Fruit fly (Drosophila melanogaster) whole organism, embryonic: ENCODE results near the gene Noc2.

Experiments
- Bdp1 ChIP-seq: fragments of 200-800 bp; sonication (Bioruptor generic); optimal IDR thresholded peaks from 3 replicates; lab custom pipeline; 2016; ENCODE audit warnings: missing biosample characterization, missing genetic modification characterization
- CG12104 ChIP-seq: fragments of 200-800 bp; sonication (Bioruptor generic); optimal IDR thresholded peaks from 3 replicates; lab custom pipeline; 2016; ENCODE audit warnings: missing biosample characterization, missing genetic modification characterization
- CG13296 ChIP-seq: fragments of 200-800 bp; sonication (Bioruptor generic); optimal IDR thresholded peaks from 3 replicates; lab custom pipeline; 2018; ENCODE audit warnings: missing biosample characterization, mild to moderate bottlenecking, missing genetic modification characterization
- CG14014 ChIP-seq: fragments of 200-800 bp; sonication (Bioruptor generic); IDR thresholded peaks from 2 replicates; pipeline ENCODE4 v1.3.6; 2022; ENCODE audit warnings: missing biosample characterization, missing genetic modification characterization
- CG14441 ChIP-seq: fragments of 200-800 bp; sonication (Bioruptor generic); IDR thresholded peaks from 2 replicates; pipeline ENCODE4 v1.3.6; 2022; ENCODE audit warnings: missing biosample characterization, missing genetic modification characterization
- CG14860 ChIP-seq: fragments of 200-800 bp; sonication (Bioruptor generic); IDR thresholded peaks from 3 replicates; pipeline ENCODE4 v1.3.6; 2022; ENCODE audit warnings: missing biosample characterization, missing genetic modification characterization; ENCODE audit not compliant: partially characterized antibody
- CG15514 ChIP-seq: fragments of 200-800 bp; sonication (Bioruptor generic); optimal IDR thresholded peaks from 3 replicates; lab custom pipeline; 2017; ENCODE audit warnings: missing biosample characterization, missing genetic modification characterization, mild to moderate bottlenecking, moderate library complexity, missing genetic modification reagents
- CG1647 ChIP-seq: fragments of 200-800 bp; sonication (Bioruptor generic); optimal IDR thresholded peaks from 3 replicates; lab custom pipeline; 2016; ENCODE audit warnings: missing biosample characterization, missing genetic modification characterization
- CG16779 ChIP-seq: fragments of 200-800 bp; sonication (Bioruptor generic); IDR thresholded peaks from 2 replicates; pipeline ENCODE4 v1.3.6; 2022; ENCODE audit warnings: missing biosample characterization, missing genetic modification characterization
- CG17328 ChIP-seq: fragments of 200-800 bp; sonication (Bioruptor generic); IDR thresholded peaks from 2 replicates; pipeline ENCODE4 v1.3.6; 2022; ENCODE audit warnings: missing biosample characterization, missing genetic modification characterization
- CG17361 ChIP-seq: fragments of 200-800 bp; sonication (Bioruptor generic); IDR thresholded peaks from 3 replicates; pipeline ENCODE4 v1.3.6; 2022; ENCODE audit warnings: missing biosample characterization, missing genetic modification characterization
- CG18262 ChIP-seq: fragments of 200-800 bp; optimal IDR thresholded peaks from 3 replicates; lab custom pipeline; 2019; ENCODE audit warnings: missing biosample characterization, mild to moderate bottlenecking, missing genetic modification characterization, moderate library complexity
- CG1832 ChIP-seq: fragments of 200-800 bp; sonication (Bioruptor generic); optimal IDR thresholded peaks from 2 replicates; lab custom pipeline; 2017; ENCODE audit warnings: missing biosample characterization, mild to moderate bottlenecking, missing genetic modification characterization, inconsistent platforms
- CG31441 ChIP-seq: fragments of 200-800 bp; sonication (Bioruptor generic); IDR thresholded peaks from 2 replicates; pipeline ENCODE4 v1.3.6; 2022; ENCODE audit warnings: missing biosample characterization, missing genetic modification characterization
- CG34422 ChIP-seq: fragments of 200-800 bp; sonication (Bioruptor generic); IDR thresholded peaks from 3 replicates; pipeline ENCODE4 v1.3.6; 2022; ENCODE audit warnings: missing biosample characterization, missing genetic modification characterization
- CG4360 ChIP-seq: fragments of 200-800 bp; sonication (Bioruptor generic); IDR thresholded peaks from 2 replicates; pipeline ENCODE4 v1.3.6; 2022; ENCODE audit warnings: missing biosample characterization, missing genetic modification characterization
- CG4854 ChIP-seq: fragments of 200-800 bp; sonication (Bioruptor generic); optimal IDR thresholded peaks from 2 replicates; lab custom pipeline; 2016; ENCODE audit warnings: missing biosample characterization, missing genetic modification characterization, inconsistent platforms
- CG6254 ChIP-seq: fragments of 200-800 bp; sonication (Bioruptor generic); optimal IDR thresholded peaks from 3 replicates; lab custom pipeline; 2017; ENCODE audit warnings: mild to moderate bottlenecking, missing biosample characterization, missing genetic modification reagents, missing genetic modification characterization
- CG7963 ChIP-seq: fragments of 200-800 bp; sonication (Bioruptor generic); IDR thresholded peaks from 3 replicates; pipeline ENCODE4 v1.3.6; 2022; ENCODE audit warnings: missing biosample characterization, missing genetic modification characterization; ENCODE audit not compliant: partially characterized antibody
- CG8089 ChIP-seq: fragments of 200-800 bp; sonication (Bioruptor generic); optimal IDR thresholded peaks from 3 replicates; lab custom pipeline; 2016; ENCODE audit warnings: missing biosample characterization, missing genetic modification characterization
- CG8281 ChIP-seq: fragments of 200-800 bp; sonication (Bioruptor generic); optimal IDR thresholded peaks from 2 replicates; lab custom pipeline; 2018; ENCODE audit warnings: missing biosample characterization, mild to moderate bottlenecking, missing genetic modification characterization, moderate library complexity
- CG9817 ChIP-seq: fragments of 200-800 bp; sonication (Bioruptor generic); optimal IDR thresholded peaks from 2 replicates; lab custom pipeline; 2018; ENCODE audit warnings: missing biosample characterization, mild to moderate bottlenecking, missing genetic modification characterization, moderate library complexity
- CG9932 ChIP-seq: fragments of 200-800 bp; sonication (Bioruptor generic); IDR thresholded peaks from 2 replicates; pipeline ENCODE4 v1.3.6; 2022; ENCODE audit warnings: missing biosample characterization, missing genetic modification characterization
- CoRest ChIP-seq: fragments of 200-800 bp; sonication (Bioruptor generic); optimal IDR thresholded peaks from 3 replicates; lab custom pipeline; 2018; ENCODE audit warnings: missing biosample characterization, mild to moderate bottlenecking, missing genetic modification characterization, moderate library complexity
- Drgx ChIP-seq: fragments of 200-800 bp; sonication (Bioruptor generic); IDR thresholded peaks from 2 replicates; pipeline ENCODE4 v1.3.6; 2022; ENCODE audit warnings: missing biosample characterization, missing genetic modification characterization
- Elba2 ChIP-seq: fragments of 200-800 bp; sonication (Bioruptor generic); optimal IDR thresholded peaks from 3 replicates; lab custom pipeline; 2016; ENCODE audit warnings: missing biosample characterization, missing genetic modification characterization
- HHEX ChIP-seq: fragments of 200-800 bp; sonication (Bioruptor generic); optimal IDR thresholded peaks from 3 replicates; lab custom pipeline; 2017; ENCODE audit warnings: missing biosample characterization, mild to moderate bottlenecking, missing genetic modification characterization, missing genetic modification reagents
- Hmr ChIP-seq: fragments of 200-800 bp; sonication (Bioruptor generic); optimal IDR thresholded peaks from 3 replicates; lab custom pipeline; 2017; ENCODE audit warnings: mild to moderate bottlenecking, missing biosample characterization, missing genetic modification reagents, missing genetic modification characterization
- Mrtf ChIP-seq: fragments of 200-800 bp; sonication (Bioruptor generic); IDR thresholded peaks from 3 replicates; pipeline ENCODE4 v1.3.6; 2022; ENCODE audit warnings: missing biosample characterization, missing genetic modification characterization
- Oli ChIP-seq: fragments of 200-800 bp; sonication (Bioruptor generic); optimal IDR thresholded peaks from 2 replicates; lab custom pipeline; 2018; ENCODE audit warnings: missing biosample characterization, mild to moderate bottlenecking, missing genetic modification characterization, moderate library complexity
- Rfx ChIP-seq: fragments of 200-800 bp; sonication (Bioruptor generic); IDR thresholded peaks from 2 replicates; pipeline ENCODE4 v1.3.6; 2022; ENCODE audit warnings: missing biosample characterization, missing genetic modification characterization
- Sry-β ChIP-seq: fragments of 200-800 bp; sonication (Bioruptor generic); optimal IDR thresholded peaks from 2 replicates; lab custom pipeline; 2018; ENCODE audit warnings: missing biosample characterization, mild to moderate bottlenecking, missing genetic modification characterization, moderate library complexity
- Sry-δ ChIP-seq: fragments of 200-800 bp; sonication (Bioruptor generic); optimal IDR thresholded peaks from 2 replicates; lab custom pipeline; 2016; ENCODE audit warnings: missing biosample characterization, missing genetic modification characterization
- Xrp1 ChIP-seq: fragments of 200-800 bp; sonication (Bioruptor generic); IDR thresholded peaks from 2 replicates; pipeline ENCODE4 v1.3.6; 2022; ENCODE audit warnings: missing biosample characterization, missing genetic modification characterization
- ara ChIP-seq: fragments of 200-800 bp; sonication (Bioruptor generic); IDR thresholded peaks from 2 replicates; pipeline ENCODE4 v1.3.6; 2022; ENCODE audit warnings: missing biosample characterization, missing genetic modification characterization
- bab2 ChIP-seq: fragments of 200-800 bp; sonication (Bioruptor generic); optimal IDR thresholded peaks from 2 replicates; lab custom pipeline; 2016; ENCODE audit warnings: missing biosample characterization, missing genetic modification characterization
- bigmax ChIP-seq: fragments of 200-800 bp; sonication (Bioruptor generic); optimal IDR thresholded peaks from 2 replicates; lab custom pipeline; 2018; ENCODE audit warnings: missing biosample characterization, mild to moderate bottlenecking, missing genetic modification characterization
- cwo ChIP-seq: fragments of 200-800 bp; sonication (Bioruptor generic); optimal IDR thresholded peaks from 3 replicates; lab custom pipeline; 2017; ENCODE audit warnings: missing biosample characterization, missing genetic modification characterization, mild to moderate bottlenecking, moderate library complexity, missing genetic modification reagents
- dm ChIP-seq: fragments of 200-800 bp; sonication (Bioruptor generic); optimal IDR thresholded peaks from 3 replicates; lab custom pipeline; 2016; ENCODE audit warnings: missing biosample characterization, missing genetic modification characterization
- gro ChIP-seq: fragments of 200-800 bp; sonication (Bioruptor generic); optimal IDR thresholded peaks from 2 replicates; lab custom pipeline; 2016; ENCODE audit warnings: missing biosample characterization, missing genetic modification characterization
- ham ChIP-seq: fragments of 200-800 bp; sonication (Bioruptor generic); IDR thresholded peaks from 2 replicates; pipeline ENCODE4 v1.3.6; 2022; ENCODE audit warnings: missing biosample characterization, missing genetic modification characterization
- hkb ChIP-seq, 2 experiments: fragments of 200-800 bp in 1 of 2; fragments of >200 bp in 1 of 2; sonication (Bioruptor generic) in 1 of 2; IDR thresholded peaks in 1 of 2; optimal IDR thresholded peaks in 1 of 2; 2 replicates each; pipeline versions ENCODE4 v1.3.6 to Lab custom; 2017 to 2022; ENCODE audit warnings: missing biosample characterization in 1 of 2, missing genetic modification characterization in 1 of 2
- knrl ChIP-seq: fragments of 200-800 bp; sonication (Bioruptor generic); IDR thresholded peaks from 3 replicates; pipeline ENCODE4 v1.3.6; 2022; ENCODE audit warnings: missing biosample characterization, missing genetic modification characterization; ENCODE audit not compliant: partially characterized antibody
- ranshi ChIP-seq: fragments of 200-800 bp; sonication (Bioruptor generic); IDR thresholded peaks from 2 replicates; pipeline ENCODE4 v1.3.6; 2022; ENCODE audit warnings: missing biosample characterization, missing genetic modification characterization
- ro ChIP-seq: fragments of 200-800 bp; sonication (Bioruptor generic); IDR thresholded peaks from 2 replicates; pipeline ENCODE4 v1.3.6; 2022; ENCODE audit warnings: missing biosample characterization, missing genetic modification characterization
- sim ChIP-seq: fragments of 200-800 bp; sonication (Bioruptor generic); IDR thresholded peaks from 2 replicates; pipeline ENCODE4 v1.3.6; 2022; ENCODE audit warnings: missing biosample characterization, missing genetic modification characterization
- so ChIP-seq: fragments of 200-800 bp; sonication (Bioruptor generic); IDR thresholded peaks from 3 replicates; pipeline ENCODE4 v1.3.6; 2022; ENCODE audit warnings: missing biosample characterization, missing genetic modification characterization
- tna ChIP-seq: fragments of 200-800 bp; sonication (Bioruptor generic); IDR thresholded peaks from 2 replicates; pipeline ENCODE4 v1.3.6; 2022; ENCODE audit warnings: missing biosample characterization, missing genetic modification characterization; ENCODE audit not compliant: partially characterized antibody
- toy ChIP-seq: fragments of 200-800 bp; sonication (Bioruptor generic); IDR thresholded peaks from 2 replicates; pipeline ENCODE4 v1.3.6; 2022; ENCODE audit warnings: missing biosample characterization, missing genetic modification characterization
- zf30C ChIP-seq: fragments of 200-800 bp; sonication (Bioruptor generic); optimal IDR thresholded peaks from 3 replicates; lab custom pipeline; 2018; ENCODE audit warnings: missing biosample characterization, mild to moderate bottlenecking, missing genetic modification characterization

The Noc2 gene

DNA sequence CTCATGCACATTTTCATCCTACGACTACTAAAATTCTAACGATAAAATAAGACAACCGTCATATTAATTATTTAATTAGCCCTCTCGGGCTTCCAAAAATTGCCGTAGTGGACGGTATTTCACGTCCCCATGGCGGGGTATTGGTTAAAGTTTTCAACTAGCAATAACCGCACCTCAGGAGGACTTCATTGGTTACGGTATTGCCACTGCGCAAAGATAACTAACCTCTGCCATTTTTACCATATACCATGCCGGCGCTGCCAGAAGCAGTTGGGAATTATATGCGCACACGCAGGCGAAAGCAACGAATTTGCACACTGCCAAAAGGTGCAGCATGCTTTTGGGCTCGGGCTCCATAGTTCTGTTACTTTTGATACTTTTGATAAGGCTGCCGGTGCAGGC lies 51.5 kb downstream of the Noc2 start (continued):
- TF ChIP-seq CG17328 (GFP tag; lab: Robert Waterston, UW) (peak; percentile 57), hkb (optimal IDR thresholded peaks at IDR 0.05; lab: Kevin White, UChicago) (no peak), hkb (GFP tag; IDR thresholded peaks at IDR 0.05; lab: Robert Waterston, UW) (peak; percentile 43), CG16779 (GFP tag; lab: Robert Waterston, UW) (0 out of 2 replicates have a peak, but pooled peaks have one; percentile 26), CG4854 (GFP tag; lab: Kevin White, UChicago) (peak; percentile 48), CG4360 (GFP tag; lab: Robert Waterston, UW) (no peak), CG9932 (GFP tag; lab: Robert Waterston, UW) (0 out of 2 replicates have a peak, but pooled peaks have one; percentile 7), CG13296 (no peak), CG15514 (GFP tag; lab: Kevin White, UChicago) (peak; percentile 36), Xrp1 (GFP tag; lab: Robert Waterston, UW) (peak; percentile 52), Elba2 (GFP tag; lab: Kevin White, UChicago) (peak; percentile 37), Drgx (GFP tag; lab: Robert Waterston, UW) (no peak), CG31441 (GFP tag; lab: Robert Waterston, UW) (no peak), HHEX (peak; percentile 35), CG17361 (GFP tag; lab: Robert Waterston, UW) (peak; percentile 41; the same call in 1 of the 3 replicates), CG34422 (no peak), Sry-δ (GFP tag; lab: Kevin White, UChicago) (peak; percentile 17), CG1647 (GFP tag; lab: Kevin White, UChicago) (peak; percentile 54), bab2 (GFP tag; lab: Kevin White, UChicago) (peak; percentile 26), Mrtf (GFP tag; lab: Robert Waterston, UW) (no peak), Sry-β (GFP tag; lab: Kevin White, UChicago) (no peak), CG1832 (GFP tag; lab: Kevin White, UChicago) (no peak), Bdp1 (GFP tag; lab: Kevin White, UChicago) (no peak), ara (GFP tag; lab: Robert Waterston, UW) (peak; percentile 69; the same call in 1 of the 2 replicates), toy (GFP tag; lab: Robert Waterston, UW) (0 out of 2 replicates have a peak, but pooled peaks have one; percentile 11), tna (GFP tag; lab: Robert Waterston, UW) (0 out of 2 replicates have a peak, but pooled peaks have one; percentile 45), sim (GFP tag; lab: Robert Waterston, UW) (no peak), ham (GFP tag; lab: Robert Waterston, UW) (no peak), bigmax (GFP tag; lab: Kevin White, UChicago) (peak; percentile 63), knrl (peak; percentile 65; the same call in 2 of the 3 replicates), CG8281 (tag; lab: Kevin White, UChicago) (no peak), ro (0 out of 2 replicates have a peak, but pooled peaks have one; percentile 25), Oli (tag; lab: Kevin White, UChicago) (no peak), zf30C (GFP tag; lab: Kevin White, UChicago) (no peak), CoRest (tag; lab: Kevin White, UChicago) (no peak), so (GFP tag; lab: Robert Waterston, UW) (0 out of 3 replicates have a peak, but pooled peaks have one; percentile 33), cwo (GFP tag; lab: Kevin White, UChicago) (no peak), CG14441 (GFP tag; lab: Robert Waterston, UW) (0 out of 2 replicates have a peak, but pooled peaks have one; percentile 13), CG6254 (GFP tag; lab: Kevin White, UChicago) (no peak), CG9817 (tag; lab: Kevin White, UChicago) (peak; percentile 8), CG7963 (GFP tag; lab: Robert Waterston, UW) (peak; percentile 49; the same call in 1 of the 3 replicates), CG8089 (GFP tag; lab: Kevin White, UChicago) (peak; percentile 9), Hmr (GFP tag; lab: Kevin White, UChicago) (peak; percentile 20), Rfx (GFP tag; lab: Robert Waterston, UW) (peak; percentile 42; the same call in 1 of the 2 replicates), gro (GFP tag; lab: Kevin White, UChicago) (peak; percentile 4), CG12104 (GFP tag; lab: Kevin White, UChicago) (no peak), CG14860 (GFP tag; lab: Robert Waterston, UW) (no peak), CG18262 (tag; lab: Kevin White, UChicago) (no peak), dm (no peak), ranshi (GFP tag; lab: Robert Waterston, UW) (no peak), CG14014 (0 out of 2 replicates have a peak, but pooled peaks have one; percentile 17)
